Worm (Caenorhabditis elegans): ENCODE results near the gene gpn-1.

DNA sequence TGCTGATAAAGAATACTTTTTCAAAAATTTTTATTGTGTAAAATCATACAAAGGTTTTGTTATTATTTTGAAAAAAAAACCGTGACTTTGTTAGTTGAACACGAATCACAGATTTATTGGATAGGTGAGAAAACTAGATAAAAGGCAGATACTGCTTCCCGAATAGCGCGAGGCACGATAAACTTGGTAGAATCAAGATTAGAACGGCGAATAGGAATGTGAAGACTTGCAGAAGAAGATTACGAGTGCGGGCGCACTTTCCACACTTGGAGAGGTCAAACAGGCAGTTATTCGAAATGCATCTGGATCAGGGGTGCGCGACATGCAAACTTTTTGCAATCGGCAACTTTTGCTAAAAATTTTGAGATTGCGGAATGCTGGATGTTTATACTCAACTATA, 31.7 kb downstream of the gpn-1 start:
- TF ChIP-seq dao-5 (tag; optimal IDR thresholded peaks at IDR 0.05) (no peak), W03F9.2 (tag; optimal IDR thresholded peaks at IDR 0.05) (no peak)
